Worm (Caenorhabditis elegans) whole organism, late embryonic: ENCODE data around the gene C03B1.3.
A peak's percentile ranks its signal among the peaks of the same experiment; 100 is the strongest.

ENCODE experiments used
- C08G9.2 ChIP-seq: sonication (generic microtip); optimal IDR thresholded peaks from 2 replicates; lab custom pipeline; 2016; ENCODE audit warnings: mild to moderate bottlenecking, missing genetic modification characterization, moderate library complexity, missing compliant biosample characterization
- C38D4.7 ChIP-seq: fragments of 200-800 bp; sonication (Bioruptor generic); optimal IDR thresholded peaks from 2 replicates; lab custom pipeline; 2018; ENCODE audit warnings: mild to moderate bottlenecking, missing genetic modification characterization, moderate library complexity, missing compliant biosample characterization
- F13H6.1 ChIP-seq: sonication (generic microtip); optimal IDR thresholded peaks from 2 replicates; lab custom pipeline; 2016; ENCODE audit warnings: missing genetic modification characterization, missing compliant biosample characterization
- K02D7.2 ChIP-seq: sonication (generic microtip); optimal IDR thresholded peaks from 2 replicates; lab custom pipeline; 2017; ENCODE audit warnings: mild to moderate bottlenecking, missing genetic modification characterization, missing compliant biosample characterization
- Y22D7AL.16 ChIP-seq: sonication (generic microtip); optimal IDR thresholded peaks from 2 replicates; lab custom pipeline; 2016; ENCODE audit warnings: missing genetic modification characterization, missing compliant biosample characterization
- ama-1 ChIP-seq: fragments of 150-350 bp; optimal IDR thresholded peaks from 2 replicates; lab custom pipeline; 2014
- ceh-14 ChIP-seq: sonication (generic microtip); optimal IDR thresholded peaks from 2 replicates; lab custom pipeline; 2016; ENCODE audit warnings: missing genotype, missing genetic modification characterization, missing compliant biosample characterization
- ceh-18 ChIP-seq: sonication (generic microtip); optimal IDR thresholded peaks from 2 replicates; lab custom pipeline; 2016; ENCODE audit warnings: missing genetic modification characterization, missing compliant biosample characterization
- ceh-30 ChIP-seq: fragments of 150-350 bp; optimal IDR thresholded peaks from 2 replicates; lab custom pipeline; 2014; ENCODE audit warnings: missing biosample characterization, missing genetic modification characterization
- ceh-34 ChIP-seq: sonication (generic microtip); optimal IDR thresholded peaks from 2 replicates; lab custom pipeline; 2016; ENCODE audit warnings: mild to moderate bottlenecking, missing genetic modification characterization, missing compliant biosample characterization
- ceh-48 ChIP-seq: sonication (generic microtip); optimal IDR thresholded peaks from 2 replicates; lab custom pipeline; 2016; ENCODE audit warnings: missing genetic modification characterization, inconsistent platforms, missing compliant biosample characterization
- ceh-6 ChIP-seq: fragments of 200-800 bp; sonication (Bioruptor generic); optimal IDR thresholded peaks from 2 replicates; lab custom pipeline; 2018; ENCODE audit warnings: mild to moderate bottlenecking, missing genetic modification characterization, missing compliant biosample characterization
- ceh-9 ChIP-seq: sonication (generic microtip); optimal IDR thresholded peaks from 2 replicates; lab custom pipeline; 2016; ENCODE audit warnings: mild to moderate bottlenecking, missing genetic modification characterization, inconsistent platforms, missing compliant biosample characterization
- dmd-4 ChIP-seq: sonication (generic microtip); optimal IDR thresholded peaks from 2 replicates; lab custom pipeline; 2016; ENCODE audit warnings: borderline replicate concordance, missing genetic modification characterization, missing compliant biosample characterization
- elt-2 ChIP-seq: sonication (generic microtip); optimal IDR thresholded peaks from 2 replicates; lab custom pipeline; 2016; ENCODE audit warnings: missing genetic modification reagents, missing genetic modification characterization, missing compliant biosample characterization
- elt-4 ChIP-seq: sonication (generic microtip); optimal IDR thresholded peaks from 2 replicates; lab custom pipeline; 2016; ENCODE audit warnings: missing genetic modification characterization, missing compliant biosample characterization
- fax-1 ChIP-seq: sonication (generic microtip); optimal IDR thresholded peaks from 2 replicates; lab custom pipeline; 2016; ENCODE audit warnings: missing genotype, missing genetic modification characterization, missing compliant biosample characterization
- fkh-10 ChIP-seq: fragments of 150-350 bp; optimal IDR thresholded peaks from 2 replicates; lab custom pipeline; 2014; ENCODE audit warnings: missing biosample characterization, missing genetic modification reagents, missing genetic modification characterization
- fkh-6 ChIP-seq: sonication (generic microtip); optimal IDR thresholded peaks from 2 replicates; lab custom pipeline; 2016; ENCODE audit warnings: missing genetic modification characterization, missing compliant biosample characterization
- gmeb-2 ChIP-seq: sonication (generic microtip); optimal IDR thresholded peaks from 2 replicates; lab custom pipeline; 2016; ENCODE audit warnings: missing genetic modification characterization, inconsistent platforms, missing compliant biosample characterization
- hlh-15 ChIP-seq: sonication (generic microtip); optimal IDR thresholded peaks from 2 replicates; lab custom pipeline; 2016; ENCODE audit warnings: missing genetic modification characterization, missing compliant biosample characterization
- hlh-30 ChIP-seq: sonication (generic microtip); optimal IDR thresholded peaks from 2 replicates; lab custom pipeline; 2017; ENCODE audit warnings: antibody characterized with exemption, missing genetic modification characterization, missing compliant biosample characterization; ENCODE audit not compliant: insufficient read depth
- hlh-8 ChIP-seq: sonication (generic microtip); optimal IDR thresholded peaks from 2 replicates; lab custom pipeline; 2016; ENCODE audit warnings: missing genotype, missing genetic modification characterization, missing compliant biosample characterization
- nfya-1 ChIP-seq: sonication (generic microtip); optimal IDR thresholded peaks from 2 replicates; lab custom pipeline; 2017; ENCODE audit warnings: missing genetic modification characterization, mild to moderate bottlenecking, missing compliant biosample characterization, antibody characterized with exemption, moderate library complexity
- nhr-11 ChIP-seq: fragments of 150-350 bp; optimal IDR thresholded peaks from 2 replicates; lab custom pipeline; 2014; ENCODE audit warnings: missing biosample characterization, missing genetic modification characterization
- npax-4 ChIP-seq: sonication (generic microtip); optimal IDR thresholded peaks from 2 replicates; lab custom pipeline; 2016; ENCODE audit warnings: missing genetic modification characterization, missing compliant biosample characterization
- odd-2 ChIP-seq: sonication (generic microtip); optimal IDR thresholded peaks from 2 replicates; lab custom pipeline; 2017; ENCODE audit warnings: antibody characterized with exemption, mild to moderate bottlenecking, missing genetic modification characterization, missing compliant biosample characterization
- pat-9 ChIP-seq: fragments of 200-800 bp; sonication (Bioruptor generic); optimal IDR thresholded peaks from 2 replicates; lab custom pipeline; 2018; ENCODE audit warnings: mild to moderate bottlenecking, missing genetic modification characterization, moderate library complexity, missing compliant biosample characterization
- pax-1 ChIP-seq: fragments of 150-350 bp; optimal IDR thresholded peaks from 2 replicates; lab custom pipeline; 2014; ENCODE audit warnings: missing biosample characterization, missing genetic modification characterization
- sdc-2 ChIP-seq: sonication (generic microtip); optimal IDR thresholded peaks from 2 replicates; lab custom pipeline; 2016; ENCODE audit warnings: missing genotype, missing genetic modification characterization, missing compliant biosample characterization
- sox-4 ChIP-seq: sonication (generic microtip); optimal IDR thresholded peaks from 2 replicates; lab custom pipeline; 2017; ENCODE audit warnings: mild to moderate bottlenecking, missing genetic modification characterization, inconsistent platforms, missing compliant biosample characterization
- syd-9 ChIP-seq: sonication (generic microtip); optimal IDR thresholded peaks from 2 replicates; lab custom pipeline; 2016; ENCODE audit warnings: mild to moderate bottlenecking, missing genetic modification characterization, moderate library complexity, missing compliant biosample characterization
- tbx-2 ChIP-seq: sonication (generic microtip); optimal IDR thresholded peaks from 2 replicates; lab custom pipeline; 2016; ENCODE audit warnings: missing genetic modification characterization, missing compliant biosample characterization
- ttx-3 ChIP-seq: sonication (generic microtip); optimal IDR thresholded peaks from 2 replicates; lab custom pipeline; 2016; ENCODE audit warnings: missing genetic modification reagents, missing genetic modification characterization, missing compliant biosample characterization
- unc-55 ChIP-seq: sonication (generic microtip); optimal IDR thresholded peaks from 2 replicates; lab custom pipeline; 2017; ENCODE audit warnings: missing biosample characterization, missing genetic modification reagents, missing genetic modification characterization
- unc-86 ChIP-seq: sonication (generic microtip); optimal IDR thresholded peaks from 2 replicates; lab custom pipeline; 2016; ENCODE audit warnings: missing genetic modification characterization, missing compliant biosample characterization

The C03B1.3 gene

DNA sequence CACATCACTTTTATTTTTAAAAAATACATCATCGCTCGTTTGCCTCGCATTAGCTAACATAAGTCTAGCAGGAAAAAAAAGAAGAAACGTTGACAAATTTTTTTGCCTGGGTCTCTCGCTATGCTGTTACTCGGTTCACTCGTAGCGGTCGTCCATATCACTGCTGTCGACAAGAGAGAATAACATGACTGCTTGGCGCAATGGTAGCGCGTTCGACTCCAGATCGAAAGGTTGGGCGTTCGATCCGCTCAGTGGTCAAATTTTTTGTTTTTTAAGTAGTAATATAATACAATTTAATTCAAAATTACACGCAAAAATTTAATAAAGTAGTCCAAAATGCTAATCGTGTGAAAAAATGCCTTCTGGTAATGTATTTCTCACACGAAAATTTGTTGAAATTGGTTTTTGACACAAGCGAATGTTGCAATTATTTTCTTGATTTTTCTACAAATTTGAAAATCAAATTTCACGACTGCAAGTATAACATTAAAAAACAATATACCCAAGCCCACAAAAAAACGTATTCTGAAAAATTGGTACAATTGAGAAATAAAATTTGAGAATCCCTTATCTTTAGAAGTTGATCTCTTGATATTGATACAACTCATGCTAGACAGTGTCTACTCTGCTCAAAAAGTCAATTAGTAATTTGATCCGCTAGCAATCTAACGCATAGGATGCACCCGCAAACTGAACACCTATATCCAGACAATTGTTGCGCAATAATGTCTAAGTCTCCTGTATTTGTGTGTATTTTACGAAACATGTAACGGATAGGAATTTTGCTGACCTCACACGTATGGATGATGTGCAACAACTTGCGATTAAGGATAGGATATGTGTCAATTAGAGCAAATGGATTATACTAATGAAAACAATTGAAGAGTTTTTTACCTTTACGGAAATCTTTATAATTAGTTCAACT, 5.6 kb downstream of the C03B1.3 start (continued):
- TF ChIP-seq unc-86 (peak; percentile 62), ttx-3 (peak; percentile 80), pat-9 (tag; lab: Kevin White, UChicago) (peak; percentile 68), Y22D7AL.16 (peak; percentile 62), ama-1 (lab: Kevin White, UChicago) (no peak), ceh-18 (tag; lab: Kevin White, UChicago) (peak; percentile 5), npax-4 (tag; lab: Kevin White, UChicago) (peak; percentile 12), nhr-11 (tag; lab: Kevin White, UChicago) (no peak), syd-9 (tag; lab: Kevin White, UChicago) (peak; percentile 9), fax-1 (tag; lab: Kevin White, UChicago) (peak; percentile 61), tbx-2 (tag; lab: Kevin White, UChicago) (peak; percentile 49), K02D7.2 (tag; lab: Kevin White, UChicago) (peak; percentile 29), elt-4 (tag; lab: Kevin White, UChicago) (no peak), ceh-14 (tag; lab: Kevin White, UChicago) (peak; percentile 81), gmeb-2 (peak; percentile 77), pax-1 (tag; lab: Kevin White, UChicago) (no peak), nfya-1 (peak; percentile 33), hlh-15 (tag; lab: Kevin White, UChicago) (peak; percentile 47), F13H6.1 (peak; percentile 17), ceh-34 (tag; lab: Kevin White, UChicago) (no peak), hlh-30 (tag; lab: Kevin White, UChicago) (no peak), ceh-48 (peak; percentile 55), ceh-6 (GFP tag; lab: Kevin White, UChicago) (peak; percentile 70), ceh-9 (tag; lab: Kevin White, UChicago) (peak; percentile 42), odd-2 (tag; lab: Kevin White, UChicago) (no peak), ceh-30 (peak; percentile 11)

DNA sequence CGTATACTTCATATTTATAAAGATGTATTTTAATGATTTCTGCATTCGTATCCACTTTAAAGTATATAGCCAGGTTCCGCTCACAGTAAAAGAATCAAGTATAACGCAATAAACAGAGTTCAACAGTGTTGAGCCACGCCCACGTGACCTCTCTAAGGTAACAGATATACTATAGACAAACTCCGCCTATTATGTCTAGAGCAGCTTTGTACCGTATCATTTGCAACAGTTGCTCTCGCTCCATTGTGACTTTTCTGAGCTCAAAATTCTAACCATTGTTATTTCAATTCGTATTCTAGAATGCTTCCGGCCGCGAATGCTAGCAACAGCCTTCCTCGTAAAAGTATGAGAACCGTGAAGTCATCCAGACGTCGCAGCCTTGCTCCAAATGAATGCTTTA, 7.5 kb downstream of the C03B1.3 start, which contains the start of gene C03B1.17:
Gene C03B1.17 (plus strand): TSS at position 301 of the 400 bp plus-strand sequence.
- TF ChIP-seq sox-4 (tag; lab: Kevin White, UChicago), result no peak
- TF ChIP-seq fkh-6 (tag; lab: Kevin White, UChicago), result no peak
- no peak for TF ChIP-seq sdc-2 (tag; lab: Kevin White, UChicago)
- TF ChIP-seq fkh-10 (GFP tag; lab: Kevin White, UChicago), result no peak
- no peak for TF ChIP-seq C38D4.7 (GFP tag; lab: Kevin White, UChicago)
- TF ChIP-seq unc-55, result no peak
- TF ChIP-seq ceh-9 (tag; lab: Kevin White, UChicago), result no peak
- no peak for TF ChIP-seq Y22D7AL.16
- no peak for TF ChIP-seq C08G9.2 (tag; lab: Kevin White, UChicago)
- no peak for TF ChIP-seq hlh-8

DNA sequence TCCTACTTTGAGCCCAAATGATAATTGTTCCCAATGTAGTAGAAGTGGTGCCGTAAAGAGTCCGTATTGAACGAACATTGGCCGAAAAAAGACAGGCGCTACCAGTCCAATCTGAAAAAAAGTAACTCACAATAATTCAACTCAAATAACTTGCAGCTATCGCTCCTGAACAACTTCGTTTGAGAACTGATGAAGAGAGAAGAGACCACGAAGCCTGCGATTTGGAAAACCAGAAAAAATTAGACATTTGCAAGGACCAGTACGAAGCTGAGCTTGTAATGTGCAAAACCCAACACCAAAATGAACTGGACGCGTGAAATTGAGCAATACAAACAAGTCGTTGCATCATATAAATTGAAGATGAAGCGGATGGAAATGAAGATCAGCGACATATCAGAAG, 8.6 kb downstream of the C03B1.3 start, which contains the start of gene C03B1.1:
Gene C03B1.1 (plus strand): TSS at position 301 of the 400 bp plus-strand sequence.
- TF ChIP-seq dmd-4, result no peak

DNA sequence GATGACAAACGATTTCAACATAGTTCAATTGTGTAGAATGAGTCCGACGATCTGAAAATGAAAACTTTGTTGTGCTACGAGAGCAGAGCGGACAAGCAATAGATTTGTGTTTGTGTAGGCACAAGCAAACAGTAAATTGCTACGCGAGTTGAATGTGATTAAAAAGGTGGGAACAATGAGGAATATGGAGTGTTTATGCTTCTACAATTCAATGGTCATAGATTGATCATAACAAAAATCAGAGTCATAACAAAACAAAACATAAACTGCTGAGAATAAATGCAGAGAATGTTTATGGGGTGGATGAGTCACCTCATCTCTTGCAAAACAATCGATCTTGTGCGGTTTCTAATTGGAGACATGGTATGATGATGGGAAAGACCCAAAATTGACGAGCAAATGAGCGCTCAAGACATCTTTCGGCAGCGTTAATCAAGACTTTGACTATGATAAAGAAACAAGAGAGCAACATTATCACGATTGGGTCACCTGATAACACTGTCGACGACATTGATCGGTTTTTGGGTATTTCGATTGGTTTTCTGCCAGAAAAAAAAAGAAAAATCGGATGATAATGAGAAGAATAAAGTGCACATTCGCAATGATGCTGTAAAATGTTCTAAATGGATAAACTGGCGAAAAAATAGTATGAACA, 11.9 kb downstream of the C03B1.3 start, which contains the start of gene lmp-1:
Gene lmp-1 (minus strand): TSS at position 51 of the 655 bp plus-strand sequence.
- TF ChIP-seq ceh-48 (no peak), elt-2 (tag; lab: Kevin White, UChicago) (peak; percentile 58)
